Fruit fly (Drosophila melanogaster) whole organism, embryonic: Measurements from ENCODE around the gene CG6726.

Source experiments
- Blimp-1 ChIP-seq: fragments of 200-800 bp; sonication (Bioruptor generic); optimal IDR thresholded peaks from 3 replicates; lab custom pipeline; 2018; ENCODE audit warnings: missing biosample characterization, missing genetic modification characterization, mild to moderate bottlenecking, moderate library complexity, missing genetic modification reagents
- CG10321 ChIP-seq: fragments of 200-800 bp; sonication (Bioruptor generic); IDR thresholded peaks from 2 replicates; pipeline ENCODE4 v1.3.6; 2022; ENCODE audit warnings: missing biosample characterization, missing genetic modification characterization
- CG10959 ChIP-seq: fragments of 200-800 bp; sonication (Bioruptor generic); IDR thresholded peaks from 2 replicates; pipeline ENCODE4 v1.3.6; 2022; ENCODE audit warnings: missing biosample characterization, missing genetic modification characterization
- CG11560 ChIP-seq: fragments of 200-800 bp; sonication (Bioruptor generic); IDR thresholded peaks from 3 replicates; pipeline ENCODE4 v1.3.6; 2022; ENCODE audit warnings: missing biosample characterization, missing genetic modification characterization
- CG16779 ChIP-seq: fragments of 200-800 bp; sonication (Bioruptor generic); IDR thresholded peaks from 2 replicates; pipeline ENCODE4 v1.3.6; 2022; ENCODE audit warnings: missing biosample characterization, missing genetic modification characterization
- CG16813 ChIP-seq: fragments of 200-800 bp; sonication (Bioruptor generic); IDR thresholded peaks from 3 replicates; pipeline ENCODE4 v1.3.6; 2022; ENCODE audit warnings: missing biosample characterization, missing genetic modification characterization; ENCODE audit not compliant: partially characterized antibody
- CG18599 ChIP-seq: fragments of 200-800 bp; sonication (Bioruptor generic); optimal IDR thresholded peaks from 3 replicates; lab custom pipeline; 2017; ENCODE audit warnings: missing biosample characterization, missing genetic modification characterization, mild to moderate bottlenecking, moderate library complexity, missing genetic modification reagents
- CG6272 ChIP-seq: fragments of 200-800 bp; sonication (Bioruptor generic); IDR thresholded peaks from 2 replicates; pipeline ENCODE4 v1.3.6; 2022; ENCODE audit warnings: missing biosample characterization, missing genetic modification characterization
- D19B ChIP-seq: fragments of 200-800 bp; sonication (Bioruptor generic); optimal IDR thresholded peaks from 2 replicates; lab custom pipeline; 2017; ENCODE audit warnings: missing biosample characterization, mild to moderate bottlenecking, missing genetic modification characterization
- Ets65A ChIP-seq: fragments of 200-800 bp; sonication (Bioruptor generic); peaks from one replicate; lab custom pipeline; 2016; ENCODE audit warnings: missing biosample characterization, missing genetic modification characterization
- Ets97D ChIP-seq: fragments of 200-800 bp; sonication (Bioruptor generic); optimal IDR thresholded peaks from 3 replicates; lab custom pipeline; 2016; ENCODE audit warnings: missing biosample characterization, missing genetic modification characterization
- Hr51 ChIP-seq, 2 experiments: fragments of 200-800 bp; sonication (Bioruptor generic); optimal IDR thresholded peaks; 2 replicates in 1 of 2; 3 replicates in 1 of 2; lab custom pipeline; 2016 to 2018; ENCODE audit warnings: missing biosample characterization in 2 of 2, missing genetic modification characterization in 2 of 2, mild to moderate bottlenecking in 1 of 2, moderate library complexity in 1 of 2
- Max ChIP-seq: fragments of 200-800 bp; sonication (Bioruptor generic); optimal IDR thresholded peaks from 2 replicates; lab custom pipeline; 2016; ENCODE audit warnings: missing biosample characterization, mild to moderate bottlenecking, missing genetic modification characterization
- Myb ChIP-seq: fragments of 200-800 bp; sonication (Bioruptor generic); optimal IDR thresholded peaks from 2 replicates; lab custom pipeline; 2016; ENCODE audit warnings: missing biosample characterization, missing genetic modification characterization
- Poxn ChIP-seq: fragments of 200-800 bp; sonication (Bioruptor generic); IDR thresholded peaks from 2 replicates; pipeline ENCODE4 v1.3.6; 2022; ENCODE audit warnings: missing biosample characterization, missing genetic modification characterization
- Rfx ChIP-seq: fragments of 200-800 bp; sonication (Bioruptor generic); IDR thresholded peaks from 2 replicates; pipeline ENCODE4 v1.3.6; 2022; ENCODE audit warnings: missing biosample characterization, missing genetic modification characterization
- Sox102F ChIP-seq: fragments of 200-800 bp; sonication (Bioruptor generic); optimal IDR thresholded peaks from 2 replicates; lab custom pipeline; 2018; ENCODE audit warnings: missing biosample characterization, mild to moderate bottlenecking, missing genetic modification characterization, moderate library complexity
- abd-A ChIP-seq: fragments of 200-800 bp; sonication (Bioruptor generic); optimal IDR thresholded peaks from 3 replicates; lab custom pipeline; 2019; ENCODE audit warnings: missing biosample characterization, mild to moderate bottlenecking, missing genetic modification characterization, moderate library complexity
- bab2 ChIP-seq: fragments of 200-800 bp; sonication (Bioruptor generic); optimal IDR thresholded peaks from 2 replicates; lab custom pipeline; 2016; ENCODE audit warnings: missing biosample characterization, missing genetic modification characterization
- cas ChIP-seq: fragments of 200-800 bp; sonication (Bioruptor generic); IDR thresholded peaks from 2 replicates; pipeline ENCODE4 v1.3.6; 2022; ENCODE audit warnings: missing biosample characterization, missing genetic modification characterization
- chn ChIP-seq: fragments of 200-800 bp; sonication (Bioruptor generic); optimal IDR thresholded peaks from 2 replicates; lab custom pipeline; 2016; ENCODE audit warnings: missing biosample characterization, missing genetic modification characterization
- ci ChIP-seq: fragments of 200-800 bp; sonication (Bioruptor generic); IDR thresholded peaks from 3 replicates; pipeline ENCODE4 v1.3.6; 2022; ENCODE audit warnings: missing biosample characterization, missing genetic modification characterization
- crol ChIP-seq: fragments of 200-800 bp; sonication (Bioruptor generic); IDR thresholded peaks from 2 replicates; pipeline ENCODE4 v1.3.6; 2022; ENCODE audit warnings: missing biosample characterization, missing genetic modification characterization
- dimm ChIP-seq: fragments of 200-800 bp; sonication (Bioruptor generic); IDR thresholded peaks from 2 replicates; pipeline ENCODE4 v1.3.6; 2022; ENCODE audit warnings: missing biosample characterization, missing genetic modification characterization
- esg ChIP-seq: fragments of 200-800 bp; sonication (Bioruptor generic); conservative IDR thresholded peaks from 2 replicates; pipeline ENCODE4 v1.3.6; 2022; ENCODE audit warnings: missing biosample characterization, missing genetic modification characterization
- gcm2 ChIP-seq: fragments of 200-800 bp; sonication (Bioruptor generic); optimal IDR thresholded peaks from 2 replicates; lab custom pipeline; 2016; ENCODE audit warnings: missing biosample characterization, missing genetic modification characterization
- gfzf ChIP-seq: fragments of 200-800 bp; sonication (Bioruptor generic); optimal IDR thresholded peaks from 2 replicates; lab custom pipeline; 2016; ENCODE audit warnings: missing biosample characterization, mild to moderate bottlenecking, missing genetic modification characterization, moderate library complexity
- lab ChIP-seq: fragments of 200-800 bp; sonication (Bioruptor generic); optimal IDR thresholded peaks from 3 replicates; lab custom pipeline; 2017; ENCODE audit warnings: missing biosample characterization, missing genetic modification characterization, mild to moderate bottlenecking, moderate library complexity, missing genetic modification reagents
- lov ChIP-seq, 2 experiments: fragments of 200-800 bp in 1 of 2; fragments of >200 bp in 1 of 2; sonication (Bioruptor generic) in 1 of 2; IDR thresholded peaks in 1 of 2; optimal IDR thresholded peaks in 1 of 2; 2 replicates in 1 of 2; 3 replicates in 1 of 2; pipeline versions ENCODE4 v1.3.6 to Lab custom; 2017 to 2022; ENCODE audit warnings: missing biosample characterization in 1 of 2, missing genetic modification characterization in 1 of 2
- nmo ChIP-seq: fragments of 200-800 bp; sonication (Bioruptor generic); optimal IDR thresholded peaks from 2 replicates; lab custom pipeline; 2018; ENCODE audit warnings: missing biosample characterization, mild to moderate bottlenecking, missing genetic modification characterization, moderate library complexity
- pb ChIP-seq: fragments of 200-800 bp; sonication (Bioruptor generic); optimal IDR thresholded peaks from 3 replicates; lab custom pipeline; 2016; ENCODE audit warnings: missing biosample characterization, missing genetic modification characterization
- pho ChIP-seq: fragments of 200-800 bp; sonication (Bioruptor generic); optimal IDR thresholded peaks from 2 replicates; lab custom pipeline; 2016; ENCODE audit warnings: missing biosample characterization, missing genetic modification characterization
- phol ChIP-seq: fragments of 200-800 bp; sonication (Bioruptor generic); optimal IDR thresholded peaks from 3 replicates; lab custom pipeline; 2018; ENCODE audit warnings: missing biosample characterization, mild to moderate bottlenecking, missing genetic modification characterization, moderate library complexity
- row ChIP-seq: fragments of 200-800 bp; sonication (Bioruptor generic); IDR thresholded peaks from 3 replicates; pipeline ENCODE4 v1.3.6; 2022; ENCODE audit warnings: missing biosample characterization, missing genetic modification characterization
- scrt ChIP-seq: fragments of 200-800 bp; sonication (Bioruptor generic); optimal IDR thresholded peaks from 2 replicates; lab custom pipeline; 2018; ENCODE audit warnings: missing biosample characterization, mild to moderate bottlenecking, missing genetic modification characterization, moderate library complexity

The CG6726 gene

DNA sequence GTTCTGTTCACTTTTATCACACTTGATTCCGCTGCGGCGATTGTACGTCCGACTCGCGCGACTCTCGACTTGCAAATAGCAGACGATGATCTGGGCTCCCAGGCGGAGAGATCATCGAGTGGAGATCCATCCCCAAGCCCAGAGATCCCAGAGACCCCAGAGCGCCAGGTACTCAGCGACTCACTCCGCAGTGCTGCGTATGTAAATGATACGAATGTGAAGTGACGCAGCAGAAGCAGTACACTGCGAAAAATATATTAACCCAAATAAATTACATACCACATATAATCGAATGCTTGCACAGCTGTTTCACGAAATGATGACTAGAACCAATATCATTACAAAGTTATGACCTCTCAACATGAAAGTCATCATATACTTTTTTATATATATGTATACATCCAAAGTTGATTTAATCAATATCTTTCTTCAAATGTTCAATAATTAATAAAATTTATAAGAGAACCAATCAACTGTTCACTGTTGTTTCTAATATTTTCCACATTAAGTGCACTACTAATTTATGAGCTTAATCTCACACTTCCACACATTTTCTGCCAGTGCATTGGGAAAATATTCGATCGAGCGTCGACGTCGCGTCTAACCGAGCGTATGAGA lies 24.2 kb upstream of the CG6726 start, which contains the start of gene CG17111 (continued):
- TF ChIP-seq ci (GFP tag; lab: Robert Waterston, UW) (no peak), chn (GFP tag; lab: Kevin White, UChicago) (no peak), Myb (no peak), gcm2 (GFP tag; lab: Kevin White, UChicago) (no peak), cas (GFP tag; lab: Robert Waterston, UW) (no peak)

dm6 chr3R:23074480-23074879 lies 17.0 kb upstream of the CG6726 start:
- TF ChIP-seq Poxn (GFP tag; lab: Robert Waterston, UW) = no peak
- TF ChIP-seq CG6272 (GFP tag; lab: Robert Waterston, UW) = no peak
- TF ChIP-seq CG16779 = no peak
- TF ChIP-seq CG10321 = peak; percentile 67
- no peak for TF ChIP-seq pb
- TF ChIP-seq nmo (GFP tag; lab: Kevin White, UChicago) = no peak
- peak; percentile 77 for TF ChIP-seq Blimp-1 (GFP tag; lab: Kevin White, UChicago)

- 0 out of 3 replicates have a peak, but pooled peaks have one; percentile 22 for TF ChIP-seq row (GFP tag; lab: Robert Waterston, UW)
- no peak for TF ChIP-seq Rfx
- TF ChIP-seq Ets65A (GFP tag; lab: Kevin White, UChicago) = peak; percentile 90
Observed at dm6 chr3R:23081265-23081664, 10.3 kb upstream of the CG6726 start.

dm6 chr3R:23088252-23088651 lies 3.3 kb upstream of the CG6726 start:
- TF ChIP-seq gfzf (GFP tag; lab: Kevin White, UChicago) (no peak), Sox102F (no peak), dimm (GFP tag; lab: Robert Waterston, UW) (no peak), Ets65A (GFP tag; lab: Kevin White, UChicago) (peak; percentile 43), bab2 (GFP tag; lab: Kevin White, UChicago) (no peak), ci (GFP tag; lab: Robert Waterston, UW) (0 out of 3 replicates have a peak, but pooled peaks have one; percentile 44), scrt (GFP tag; lab: Kevin White, UChicago) (peak; percentile 17), lab (GFP tag; lab: Kevin White, UChicago) (peak; percentile 3), D19B (GFP tag; lab: Kevin White, UChicago) (no peak), esg (GFP tag; lab: Robert Waterston, UW) (no peak), Max (GFP tag; lab: Kevin White, UChicago) (no peak), lov (optimal IDR thresholded peaks at IDR 0.05; lab: Kevin White, UChicago) (no peak), lov (GFP tag; IDR thresholded peaks at IDR 0.05; lab: Robert Waterston, UW) (0 out of 3 replicates have a peak, but pooled peaks have one; percentile 33), CG16813 (GFP tag; lab: Robert Waterston, UW) (no peak), Hr51 (GFP tag; optimal IDR thresholded peaks at IDR 0.05; lab: Kevin White, UChicago) (peak in 1 of 2 experiments; percentile 7), crol (GFP tag; lab: Robert Waterston, UW) (no peak), CG18599 (GFP tag; lab: Kevin White, UChicago) (peak; percentile 25), Ets97D (GFP tag; lab: Kevin White, UChicago) (peak; percentile 61), pho (GFP tag; lab: Kevin White, UChicago) (no peak), abd-A (tag; lab: Kevin White, UChicago) (peak; percentile 95), phol (peak; percentile 55), CG10959 (no peak), CG11560 (tag; lab: Robert Waterston, UW) (no peak)
